Fruit fly (Drosophila melanogaster) whole organism, prepupa: ENCODE measurements around the gene Jhbp13.

ENCODE experiments used
- Blimp-1 ChIP-seq: fragments of 200-800 bp; sonication (Bioruptor generic); optimal IDR thresholded peaks from 3 replicates; lab custom pipeline; 2017; ENCODE audit warnings: missing biosample characterization, missing genetic modification characterization, mild to moderate bottlenecking, moderate library complexity, missing genetic modification reagents
- CG10631 ChIP-seq: fragments of 200-800 bp; sonication (Bioruptor generic); optimal IDR thresholded peaks from 2 replicates; lab custom pipeline; 2016; ENCODE audit warnings: missing biosample characterization, missing genetic modification characterization
- CG10669 ChIP-seq: fragments of 200-800 bp; sonication (Bioruptor generic); optimal IDR thresholded peaks from 3 replicates; lab custom pipeline; 2018; ENCODE audit warnings: missing biosample characterization, mild to moderate bottlenecking, missing genetic modification characterization, moderate library complexity
- CG11902 ChIP-seq: fragments of 200-800 bp; sonication (Bioruptor generic); optimal IDR thresholded peaks from 3 replicates; lab custom pipeline; 2016; ENCODE audit warnings: missing biosample characterization, missing genetic modification characterization
- CG15336 ChIP-seq: fragments of 200-800 bp; sonication (Bioruptor generic); IDR thresholded peaks from 2 replicates; pipeline ENCODE4 v1.3.6; 2022; ENCODE audit warnings: missing biosample characterization, missing genetic modification characterization
- CG16779 ChIP-seq: fragments of 200-800 bp; sonication (Bioruptor generic); optimal IDR thresholded peaks from 3 replicates; lab custom pipeline; 2017; ENCODE audit warnings: missing biosample characterization, mild to moderate bottlenecking, missing genetic modification characterization
- CG3032 ChIP-seq: fragments of 200-800 bp; optimal IDR thresholded peaks from 2 replicates; lab custom pipeline; 2019; ENCODE audit warnings: missing biosample characterization, mild to moderate bottlenecking, missing genetic modification characterization, moderate library complexity
- CG34406 ChIP-seq: fragments of 200-800 bp; sonication (Bioruptor generic); optimal IDR thresholded peaks from 3 replicates; lab custom pipeline; 2016; ENCODE audit warnings: missing biosample characterization, missing genetic modification characterization
- CG3919 ChIP-seq: fragments of 200-800 bp; sonication (Bioruptor generic); optimal IDR thresholded peaks from 3 replicates; lab custom pipeline; 2016; ENCODE audit warnings: missing biosample characterization, missing genetic modification characterization
- CG4318 ChIP-seq: fragments of 200-800 bp; sonication (Bioruptor generic); optimal IDR thresholded peaks from 3 replicates; lab custom pipeline; 2017; ENCODE audit warnings: missing biosample characterization, mild to moderate bottlenecking, missing genetic modification characterization
- CG6276 ChIP-seq: fragments of 200-800 bp; sonication (Bioruptor generic); optimal IDR thresholded peaks from 2 replicates; lab custom pipeline; 2017; ENCODE audit warnings: missing biosample characterization, mild to moderate bottlenecking, missing genetic modification characterization
- CG6792 ChIP-seq: fragments of 200-800 bp; sonication (Bioruptor generic); optimal IDR thresholded peaks from 3 replicates; lab custom pipeline; 2016; ENCODE audit warnings: missing biosample characterization, missing genetic modification characterization
- CG6854 ChIP-seq: fragments of 200-800 bp; sonication (Bioruptor generic); optimal IDR thresholded peaks from 2 replicates; lab custom pipeline; 2017; ENCODE audit warnings: missing biosample characterization, mild to moderate bottlenecking, missing genetic modification characterization
- CG8119 ChIP-seq: fragments of 200-800 bp; sonication (Bioruptor generic); IDR thresholded peaks from 3 replicates; pipeline ENCODE4 v1.3.6; 2022; ENCODE audit warnings: missing biosample characterization, missing genetic modification characterization
- CG8319 ChIP-seq: fragments of 200-800 bp; sonication (Bioruptor generic); optimal IDR thresholded peaks from 3 replicates; lab custom pipeline; 2016; ENCODE audit warnings: missing biosample characterization, missing genetic modification characterization
- CG8632 ChIP-seq: fragments of 200-800 bp; sonication (Bioruptor generic); optimal IDR thresholded peaks from 3 replicates; lab custom pipeline; 2016; ENCODE audit warnings: missing biosample characterization, missing genetic modification characterization
- Eip75B ChIP-seq: fragments of 200-800 bp; sonication (Bioruptor generic); optimal IDR thresholded peaks from 3 replicates; lab custom pipeline; 2016; ENCODE audit warnings: missing biosample characterization, missing genetic modification characterization
- Eip78C ChIP-seq: fragments of 200-800 bp; sonication (Bioruptor generic); peaks from one replicate; lab custom pipeline; 2016; ENCODE audit warnings: missing biosample characterization, missing genetic modification characterization
- Ets21C ChIP-seq: fragments of 200-800 bp; sonication (Bioruptor generic); optimal IDR thresholded peaks from 3 replicates; lab custom pipeline; 2016; ENCODE audit warnings: missing biosample characterization, missing genetic modification characterization
- Ets96B ChIP-seq: fragments of 200-800 bp; optimal IDR thresholded peaks from 2 replicates; lab custom pipeline; 2019; ENCODE audit warnings: missing biosample characterization, mild to moderate bottlenecking, missing genetic modification characterization, moderate library complexity
- Gug ChIP-seq: fragments of 200-800 bp; sonication (Bioruptor generic); IDR thresholded peaks from 2 replicates; pipeline ENCODE4 v1.3.6; 2022; ENCODE audit warnings: missing biosample characterization, missing genetic modification characterization
- Hr38 ChIP-seq: sonication (Bioruptor generic); optimal IDR thresholded peaks from 2 replicates; lab custom pipeline; 2016; ENCODE audit warnings: missing biosample characterization, missing genetic modification characterization
- Hr39 ChIP-seq: fragments of 200-800 bp; sonication (Bioruptor generic); optimal IDR thresholded peaks from 2 replicates; lab custom pipeline; 2016; ENCODE audit warnings: missing biosample characterization, missing genetic modification characterization
- Lpt ChIP-seq: fragments of 200-800 bp; sonication (Bioruptor generic); optimal IDR thresholded peaks from 3 replicates; lab custom pipeline; 2016; ENCODE audit warnings: missing biosample characterization, missing genetic modification characterization
- Met ChIP-seq: fragments of 200-800 bp; sonication (Bioruptor generic); optimal IDR thresholded peaks from 3 replicates; lab custom pipeline; 2016; ENCODE audit warnings: missing biosample characterization, missing genetic modification characterization
- OdsH ChIP-seq: fragments of 200-800 bp; sonication (Bioruptor generic); optimal IDR thresholded peaks from 3 replicates; lab custom pipeline; 2016; ENCODE audit warnings: missing biosample characterization, missing genetic modification characterization
- Smox ChIP-seq: fragments of 200-800 bp; sonication (Bioruptor generic); optimal IDR thresholded peaks from 3 replicates; lab custom pipeline; 2016; ENCODE audit warnings: missing biosample characterization, missing genetic modification characterization
- Sox102F ChIP-seq: fragments of 200-800 bp; sonication (Bioruptor generic); optimal IDR thresholded peaks from 2 replicates; lab custom pipeline; 2016; ENCODE audit warnings: missing biosample characterization, mild to moderate bottlenecking, missing genetic modification characterization
- Sox14 ChIP-seq: fragments of 200-800 bp; sonication (Bioruptor generic); optimal IDR thresholded peaks from 3 replicates; lab custom pipeline; 2016; ENCODE audit warnings: missing biosample characterization, missing genetic modification characterization
- Sox15 ChIP-seq: fragments of 200-800 bp; sonication (Bioruptor generic); optimal IDR thresholded peaks from 3 replicates; lab custom pipeline; 2016; ENCODE audit warnings: missing biosample characterization, missing genetic modification characterization
- achi ChIP-seq: fragments of 200-800 bp; sonication (Bioruptor generic); optimal IDR thresholded peaks from 3 replicates; lab custom pipeline; 2016; ENCODE audit warnings: missing biosample characterization, missing genetic modification characterization
- cyc ChIP-seq: fragments of 200-800 bp; sonication (Bioruptor generic); optimal IDR thresholded peaks from 3 replicates; lab custom pipeline; 2016; ENCODE audit warnings: missing biosample characterization, missing genetic modification characterization
- dac ChIP-seq: fragments of 200-800 bp; sonication (Bioruptor generic); optimal IDR thresholded peaks from 2 replicates; lab custom pipeline; 2017; ENCODE audit warnings: missing biosample characterization, mild to moderate bottlenecking, missing genetic modification characterization
- eg ChIP-seq: fragments of 200-800 bp; sonication (Bioruptor generic); IDR thresholded peaks from 3 replicates; pipeline ENCODE4 v1.3.6; 2022; ENCODE audit warnings: missing biosample characterization, missing genetic modification characterization
- fd59A ChIP-seq: fragments of 200-800 bp; sonication (Bioruptor generic); optimal IDR thresholded peaks from 2 replicates; lab custom pipeline; 2017; ENCODE audit warnings: missing biosample characterization, mild to moderate bottlenecking, missing genetic modification characterization, missing genetic modification reagents
- fd85E ChIP-seq: fragments of 200-800 bp; sonication (Bioruptor generic); optimal IDR thresholded peaks from 3 replicates; lab custom pipeline; 2016; ENCODE audit warnings: missing biosample characterization, missing genetic modification characterization
- fkh ChIP-seq: fragments of 200-800 bp; sonication (Bioruptor generic); optimal IDR thresholded peaks from 3 replicates; lab custom pipeline; 2017; ENCODE audit warnings: missing biosample characterization, mild to moderate bottlenecking, missing genetic modification characterization, moderate library complexity
- net ChIP-seq: fragments of 200-800 bp; sonication (Bioruptor generic); optimal IDR thresholded peaks from 3 replicates; lab custom pipeline; 2016; ENCODE audit warnings: missing biosample characterization, missing genetic modification characterization
- pdm3 ChIP-seq: fragments of 200-800 bp; sonication (Bioruptor generic); optimal IDR thresholded peaks from 3 replicates; lab custom pipeline; 2016; ENCODE audit warnings: missing biosample characterization, missing genetic modification characterization
- salr ChIP-seq, 2 experiments: fragments of 200-800 bp; sonication (Bioruptor generic); optimal IDR thresholded peaks; 3 replicates each; lab custom pipeline; 2016 to 2018; ENCODE audit warnings: missing biosample characterization in 2 of 2, missing genetic modification characterization in 2 of 2, mild to moderate bottlenecking in 1 of 2
- spab ChIP-seq: fragments of 200-800 bp; sonication (Bioruptor generic); optimal IDR thresholded peaks from 2 replicates; lab custom pipeline; 2017; ENCODE audit warnings: missing biosample characterization, mild to moderate bottlenecking, missing genetic modification characterization, missing genetic modification reagents
- topi ChIP-seq: fragments of 200-800 bp; sonication (Bioruptor generic); optimal IDR thresholded peaks from 3 replicates; lab custom pipeline; 2016; ENCODE audit warnings: missing biosample characterization, missing genetic modification characterization
- vri ChIP-seq: fragments of 200-800 bp; sonication (Bioruptor generic); optimal IDR thresholded peaks from 3 replicates; lab custom pipeline; 2016; ENCODE audit warnings: missing biosample characterization, mild to moderate bottlenecking, missing genetic modification characterization

Jhbp13 gene

DNA sequence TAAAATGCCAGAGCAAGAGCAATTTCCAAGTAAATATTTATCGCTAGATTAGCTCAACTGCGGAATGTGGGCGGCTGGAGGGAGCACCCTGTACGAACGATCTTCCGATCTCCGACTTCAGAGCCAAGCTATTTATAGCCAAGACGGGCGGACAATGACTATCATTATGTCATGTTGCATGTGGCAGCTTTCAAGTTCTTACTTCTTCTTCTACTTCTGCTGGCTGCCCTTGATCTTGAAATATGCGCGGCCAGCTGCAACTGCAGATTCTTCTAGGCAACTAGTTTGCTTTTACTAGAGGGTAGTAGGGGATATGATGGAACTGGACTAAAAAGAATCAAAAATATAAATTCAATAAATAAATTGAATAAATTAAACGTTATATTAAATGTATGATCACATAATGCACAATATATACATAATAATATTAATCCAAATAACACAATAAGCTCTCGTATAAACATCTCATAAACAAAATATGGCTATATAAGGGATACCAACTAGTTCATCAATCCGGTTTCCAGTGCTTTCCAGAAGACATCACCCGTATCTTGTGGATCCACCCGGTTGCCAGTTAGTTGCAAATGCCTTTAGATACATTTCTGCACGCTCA lies 28.4 kb downstream of the Jhbp13 start (continued):
- TF ChIP-seq Hr38 (GFP tag; lab: Kevin White, UChicago) (no peak), CG6792 (GFP tag; lab: Kevin White, UChicago) (no peak), Hr39 (GFP tag; lab: Kevin White, UChicago) (no peak), CG15336 (GFP tag; lab: Robert Waterston, UW) (peak; percentile 70)

DNA sequence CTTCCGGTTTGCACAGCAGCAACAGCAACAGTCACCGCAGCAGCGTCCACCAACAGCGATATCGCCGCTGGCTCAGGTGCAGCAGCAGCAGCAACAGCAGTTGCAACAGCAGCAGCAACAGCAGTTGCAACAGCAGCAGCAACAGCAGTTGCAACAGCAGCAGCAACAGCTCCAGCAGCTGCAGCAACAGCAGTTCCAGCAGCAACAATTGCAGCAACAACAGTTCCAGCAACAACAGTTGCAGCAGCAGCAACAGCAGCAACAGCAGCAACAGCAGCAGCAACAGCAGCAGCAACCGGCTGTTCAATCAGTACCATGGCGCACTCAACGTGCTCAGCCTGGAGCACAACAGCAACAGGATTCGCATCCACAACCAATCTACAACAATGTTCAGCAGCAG lies 32.8 kb downstream of the Jhbp13 start:
- TF ChIP-seq CG3919: peak; percentile 79
- no peak for TF ChIP-seq Eip78C (GFP tag; lab: Kevin White, UChicago)

DNA sequence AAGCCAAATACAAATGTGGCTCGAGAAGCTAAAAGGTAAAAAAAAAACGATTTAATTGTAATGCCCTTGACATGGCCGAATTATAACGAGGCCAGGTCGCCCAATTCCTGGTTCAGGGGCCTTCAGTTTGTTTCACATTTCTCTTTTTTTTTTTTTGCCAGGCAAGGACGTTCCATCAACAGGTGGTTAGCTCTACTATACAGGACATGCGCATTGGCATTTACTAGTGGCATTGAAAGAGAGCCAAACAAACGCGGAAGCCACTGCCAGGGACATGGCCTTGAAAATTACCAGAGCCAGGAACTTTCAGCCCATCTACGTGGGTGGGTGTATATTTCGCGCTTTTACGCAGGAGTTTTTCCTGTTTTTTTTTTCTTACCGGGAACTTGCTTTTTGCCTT lies 46.0 kb downstream of the Jhbp13 start:
- TF ChIP-seq Eip75B (GFP tag; lab: Kevin White, UChicago) (no peak), CG6276 (GFP tag; lab: Kevin White, UChicago) (no peak), Gug (no peak), net (GFP tag; lab: Kevin White, UChicago) (no peak), OdsH (GFP tag; lab: Kevin White, UChicago) (no peak), achi (GFP tag; lab: Kevin White, UChicago) (no peak), CG10669 (GFP tag; lab: Kevin White, UChicago) (no peak), CG8632 (GFP tag; lab: Kevin White, UChicago) (no peak), Met (no peak), fkh (GFP tag; lab: Kevin White, UChicago) (no peak), Ets21C (GFP tag; lab: Kevin White, UChicago) (no peak), CG8319 (GFP tag; lab: Kevin White, UChicago) (no peak), CG6854 (no peak), CG6792 (GFP tag; lab: Kevin White, UChicago) (no peak), vri (GFP tag; lab: Kevin White, UChicago) (no peak), spab (GFP tag; lab: Kevin White, UChicago) (no peak), Hr39 (GFP tag; lab: Kevin White, UChicago) (no peak), Sox102F (GFP tag; lab: Kevin White, UChicago) (no peak), Smox (GFP tag; lab: Kevin White, UChicago) (no peak), fd85E (GFP tag; lab: Kevin White, UChicago) (no peak)
- TF ChIP-seq, all 60 proteins: peak for 0

DNA sequence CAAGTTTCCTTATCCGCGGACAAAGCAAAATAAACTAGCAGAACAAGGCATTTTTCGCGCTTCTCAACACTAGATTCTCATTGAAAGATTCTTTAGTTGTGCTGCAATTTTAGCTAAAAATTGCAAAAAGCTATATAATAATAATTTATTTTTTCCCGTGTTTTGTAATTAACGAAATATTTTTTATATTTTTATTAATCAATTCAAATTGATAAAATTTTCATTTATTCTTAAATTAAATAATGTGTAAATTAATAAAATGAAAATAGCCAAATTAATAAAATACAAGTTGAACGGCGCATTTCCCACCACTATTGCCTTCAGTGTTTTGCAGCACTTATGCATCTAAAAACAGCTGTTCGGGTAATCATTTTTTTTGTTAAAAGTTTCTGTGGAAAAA lies 46.7 kb downstream of the Jhbp13 start, which contains the start of the genes Drep4 and Uvrag:
Gene Drep4 (minus strand): TSS at position 7 of the 400 bp plus-strand sequence.
Gene Uvrag (plus strand): TSS at position 322 of the 400 bp plus-strand sequence.
- TF ChIP-seq CG3919: no peak
- TF ChIP-seq Ets96B (tag; lab: Kevin White, UChicago): peak; percentile 63
- TF ChIP-seq eg (GFP tag; lab: Robert Waterston, UW): no peak
- TF ChIP-seq Sox15 (GFP tag; lab: Kevin White, UChicago): peak; percentile 37
- peak; percentile 14 for TF ChIP-seq Hr39 (GFP tag; lab: Kevin White, UChicago)
- TF ChIP-seq CG16779 (tag; lab: Kevin White, UChicago): no peak
- peak; percentile 69 for TF ChIP-seq achi (GFP tag; lab: Kevin White, UChicago)
- TF ChIP-seq salr (GFP tag; optimal IDR thresholded peaks at IDR 0.05; lab: Kevin White, UChicago): no peak
- TF ChIP-seq CG6854: no peak
- peak; percentile 48 for TF ChIP-seq CG6792 (GFP tag; lab: Kevin White, UChicago)
- no peak for TF ChIP-seq fd59A (GFP tag; lab: Kevin White, UChicago)
- TF ChIP-seq pdm3 (GFP tag; lab: Kevin White, UChicago): no peak
- TF ChIP-seq CG10631 (GFP tag; lab: Kevin White, UChicago): peak; percentile 66
- peak; percentile 28 for TF ChIP-seq Blimp-1 (GFP tag; lab: Kevin White, UChicago)
- TF ChIP-seq Ets21C (GFP tag; lab: Kevin White, UChicago): peak; percentile 9
- peak; percentile 40 for TF ChIP-seq CG8632 (GFP tag; lab: Kevin White, UChicago)
- peak; percentile 34 for TF ChIP-seq CG11902 (GFP tag; lab: Kevin White, UChicago)
- peak; percentile 54 for TF ChIP-seq CG4318 (GFP tag; lab: Kevin White, UChicago)
- no peak for TF ChIP-seq fd85E (GFP tag; lab: Kevin White, UChicago)
- no peak for TF ChIP-seq fkh (GFP tag; lab: Kevin White, UChicago)
- TF ChIP-seq Smox (GFP tag; lab: Kevin White, UChicago): no peak
- TF ChIP-seq dac: peak; percentile 33
- no peak for TF ChIP-seq CG15336 (GFP tag; lab: Robert Waterston, UW)
- TF ChIP-seq CG3032 (tag; lab: Kevin White, UChicago): peak; percentile 75
- peak; percentile 47 for TF ChIP-seq CG34406
- TF ChIP-seq CG8119: no peak; the same call in 1 of the 3 replicates
- TF ChIP-seq OdsH (GFP tag; lab: Kevin White, UChicago): peak; percentile 77
- TF ChIP-seq Sox14 (GFP tag; lab: Kevin White, UChicago): peak; percentile 74
- TF ChIP-seq Eip78C (GFP tag; lab: Kevin White, UChicago): peak; percentile 70
- TF ChIP-seq spab (GFP tag; lab: Kevin White, UChicago): no peak
- TF ChIP-seq topi: no peak
- no peak for TF ChIP-seq Gug
- no peak for TF ChIP-seq Lpt (GFP tag; lab: Kevin White, UChicago)
- peak; percentile 52 for TF ChIP-seq Met
- peak; percentile 24 for TF ChIP-seq cyc (GFP tag; lab: Kevin White, UChicago)
- TF ChIP-seq CG8319 (GFP tag; lab: Kevin White, UChicago): peak; percentile 31
